Worm (Caenorhabditis elegans): ENCODE data around the gene T22G5.1.

The T22G5.1 gene

ce11 chrV:13858906-13859305 is 17.7 kb upstream of the T22G5.1 start, which contains the start of gene srx-135:
TSS of gene srx-135 (plus strand) at chrV:13859206.
- TF ChIP-seq dao-5 (tag; optimal IDR thresholded peaks at IDR 0.05) (no peak), him-1 (tag; optimal IDR thresholded peaks at IDR 0.05) (no peak), W03F9.2 (tag; optimal IDR thresholded peaks at IDR 0.05) (no peak)

DNA sequence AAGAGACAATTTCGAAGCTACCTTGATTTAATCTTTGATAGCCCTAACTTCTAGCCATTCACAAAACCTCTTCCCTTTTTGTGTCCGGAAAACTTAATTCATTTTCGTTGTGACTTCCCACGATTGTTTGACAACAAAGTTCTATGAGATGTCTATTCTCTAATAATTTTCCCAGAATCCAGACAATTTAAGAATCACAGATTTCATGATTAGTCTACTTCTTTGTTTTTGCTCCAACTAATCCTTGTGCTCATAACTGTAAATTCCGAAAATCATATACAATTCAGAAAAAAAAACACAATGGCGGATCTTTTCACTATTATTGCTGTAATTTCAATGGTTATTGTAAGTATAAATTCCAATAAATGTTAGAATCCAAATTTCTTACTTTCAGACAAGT is 14.1 kb upstream of the T22G5.1 start, which contains the start of gene srx-137:
TSS of gene srx-137 (plus strand) at position 301 of the 400 bp plus-strand sequence.
- TF ChIP-seq W03F9.2 (tag; optimal IDR thresholded peaks at IDR 0.05) (no peak), him-1 (tag; optimal IDR thresholded peaks at IDR 0.05) (no peak)

DNA sequence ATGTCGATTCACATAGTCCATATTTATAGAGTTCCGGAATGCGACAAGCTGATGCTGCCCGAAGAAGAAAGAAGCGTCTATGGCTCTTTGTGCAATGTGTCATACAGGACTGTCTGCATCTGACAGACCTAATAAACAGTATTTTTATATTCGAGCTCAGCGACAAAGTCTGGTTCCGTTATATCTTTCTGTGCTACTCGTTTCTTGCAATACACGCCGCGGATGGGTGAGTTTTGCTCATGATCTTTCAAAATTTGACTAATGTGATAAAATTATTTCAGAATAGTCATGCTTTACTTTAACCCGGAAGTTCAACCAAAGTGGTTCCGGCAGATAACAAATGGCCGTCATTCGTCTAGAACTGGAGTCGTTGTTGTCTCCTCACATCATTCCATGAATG is 12.9 kb upstream of the T22G5.1 start:
- no peak for TF ChIP-seq W03F9.2 (tag; optimal IDR thresholded peaks at IDR 0.05)

DNA sequence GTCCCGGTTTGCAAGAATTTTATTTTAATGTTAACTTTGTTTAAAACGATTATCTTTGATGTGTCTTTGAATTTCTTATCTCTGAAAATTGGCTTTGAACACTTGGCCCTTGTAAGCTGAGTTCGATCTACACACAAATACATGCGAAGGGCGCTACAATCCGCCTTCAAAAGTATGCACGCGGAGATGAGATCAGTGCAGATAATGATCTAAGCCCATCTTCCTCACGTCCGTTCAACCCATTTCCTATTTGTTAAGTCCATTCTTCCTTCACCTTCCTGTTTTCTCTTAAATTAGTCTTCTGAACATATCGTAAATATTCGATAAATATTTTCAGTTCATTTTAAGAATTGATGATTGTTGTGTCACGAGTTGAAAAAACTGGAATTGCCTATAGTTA is 10.3 kb upstream of the T22G5.1 start, which contains the start of gene nhr-175:
TSS of gene nhr-175 (plus strand) at position 339 of the 400 bp plus-strand sequence.
- TF ChIP-seq dao-5 (tag; optimal IDR thresholded peaks at IDR 0.05) (no peak), him-1 (tag; optimal IDR thresholded peaks at IDR 0.05) (no peak), W03F9.2 (tag; optimal IDR thresholded peaks at IDR 0.05) (no peak)

ce11 chrV:13869551-13869950 is 7.1 kb upstream of the T22G5.1 start:
- no peak for TF ChIP-seq dao-5 (tag; optimal IDR thresholded peaks at IDR 0.05)
- TF ChIP-seq W03F9.2 (tag; optimal IDR thresholded peaks at IDR 0.05), result no peak
- TF ChIP-seq him-1 (tag; optimal IDR thresholded peaks at IDR 0.05), result no peak

DNA sequence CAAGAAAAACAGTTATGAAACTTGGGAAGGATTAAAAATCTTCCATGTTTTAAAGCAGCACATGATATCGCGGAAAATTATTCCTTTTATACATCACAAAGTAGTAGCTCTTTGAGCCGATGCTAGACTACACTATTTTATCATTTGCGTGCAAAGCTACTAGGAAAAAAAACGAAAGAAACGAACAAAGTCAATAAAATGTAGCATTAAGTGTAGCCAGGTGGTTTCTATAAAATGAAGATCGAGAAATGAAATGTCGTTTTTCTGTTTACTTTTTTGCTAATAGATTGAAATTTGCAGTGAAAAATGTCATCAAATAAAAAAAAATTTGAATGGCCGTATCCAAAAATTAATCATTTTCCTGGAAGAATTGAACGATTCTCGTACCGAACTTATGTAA is 3.7 kb upstream of the T22G5.1 start, which contains the start of gene cpt-5:
TSS of gene cpt-5 (plus strand) at position 301 of the 400 bp plus-strand sequence.
- TF ChIP-seq W03F9.2 (tag; optimal IDR thresholded peaks at IDR 0.05) (no peak), dao-5 (tag; optimal IDR thresholded peaks at IDR 0.05) (no peak), him-1 (tag; optimal IDR thresholded peaks at IDR 0.05) (no peak)

ce11 chrV:13873323-13873722 is 3.3 kb upstream of the T22G5.1 start:
- no peak for TF ChIP-seq dao-5 (tag; optimal IDR thresholded peaks at IDR 0.05)
- TF ChIP-seq him-1 (tag; optimal IDR thresholded peaks at IDR 0.05), result no peak
- no peak for TF ChIP-seq W03F9.2 (tag; optimal IDR thresholded peaks at IDR 0.05)

ce11 chrV:13878226-13878625 is 1.6 kb downstream of the T22G5.1 start:
- no peak for TF ChIP-seq dao-5 (tag; optimal IDR thresholded peaks at IDR 0.05)
- TF ChIP-seq W03F9.2 (tag; optimal IDR thresholded peaks at IDR 0.05), result no peak
- no peak for TF ChIP-seq him-1 (tag; optimal IDR thresholded peaks at IDR 0.05)

ce11 chrV:13879241-13879640 is 2.6 kb downstream of the T22G5.1 start, which contains the start of gene lbp-7:
TSS of gene lbp-7 (plus strand) at chrV:13879552.
- TF ChIP-seq dao-5 (tag; optimal IDR thresholded peaks at IDR 0.05) (no peak), him-1 (tag; optimal IDR thresholded peaks at IDR 0.05) (no peak), W03F9.2 (tag; optimal IDR thresholded peaks at IDR 0.05) (no peak)

DNA sequence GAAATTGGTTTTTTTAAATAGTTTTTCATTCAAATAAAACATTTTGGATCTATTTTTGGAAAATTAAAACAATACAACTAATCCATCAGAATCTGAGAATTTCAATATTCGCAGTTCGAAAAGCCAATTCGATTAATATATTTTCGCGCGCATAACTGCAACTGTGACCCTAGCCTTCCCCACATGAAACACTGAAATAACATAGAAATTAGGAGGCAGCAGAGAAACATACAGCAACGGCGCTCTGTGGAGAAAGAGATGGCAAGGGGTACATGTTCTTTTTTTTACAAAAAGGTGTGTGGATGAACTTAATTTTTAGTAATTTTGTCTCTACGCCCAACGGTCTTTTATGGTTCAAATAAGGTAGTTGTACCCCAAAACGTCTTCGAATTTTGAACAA is 3.5 kb downstream of the T22G5.1 start:
- TF ChIP-seq dao-5 (tag; optimal IDR thresholded peaks at IDR 0.05) (no peak), him-1 (tag; optimal IDR thresholded peaks at IDR 0.05) (no peak), W03F9.2 (tag; optimal IDR thresholded peaks at IDR 0.05) (no peak)

DNA sequence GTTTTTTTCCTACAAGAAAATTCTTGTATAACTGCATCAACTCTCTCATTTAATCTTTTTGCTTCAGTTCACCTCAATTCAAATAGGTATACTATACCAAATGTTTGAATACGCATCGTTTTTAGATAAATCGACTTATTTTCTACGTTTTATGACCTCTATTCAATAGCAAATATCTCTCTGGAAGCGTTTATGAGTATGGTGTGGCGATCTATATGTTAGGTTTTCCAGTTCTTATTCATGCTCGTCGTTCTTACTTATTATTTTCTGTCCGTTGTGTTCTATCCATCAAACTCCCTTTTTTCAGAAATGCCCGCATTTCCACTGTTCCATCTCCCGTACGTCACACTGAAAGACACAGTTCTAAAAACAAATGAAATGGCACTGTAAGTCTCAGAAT is 4.0 kb downstream of the T22G5.1 start, which contains the start of gene T22G5.3:
TSS of gene T22G5.3 (plus strand) at position 301 of the 400 bp plus-strand sequence.
- TF ChIP-seq dao-5 (tag; optimal IDR thresholded peaks at IDR 0.05) (no peak), W03F9.2 (tag; optimal IDR thresholded peaks at IDR 0.05) (no peak), him-1 (tag; optimal IDR thresholded peaks at IDR 0.05) (no peak)

DNA sequence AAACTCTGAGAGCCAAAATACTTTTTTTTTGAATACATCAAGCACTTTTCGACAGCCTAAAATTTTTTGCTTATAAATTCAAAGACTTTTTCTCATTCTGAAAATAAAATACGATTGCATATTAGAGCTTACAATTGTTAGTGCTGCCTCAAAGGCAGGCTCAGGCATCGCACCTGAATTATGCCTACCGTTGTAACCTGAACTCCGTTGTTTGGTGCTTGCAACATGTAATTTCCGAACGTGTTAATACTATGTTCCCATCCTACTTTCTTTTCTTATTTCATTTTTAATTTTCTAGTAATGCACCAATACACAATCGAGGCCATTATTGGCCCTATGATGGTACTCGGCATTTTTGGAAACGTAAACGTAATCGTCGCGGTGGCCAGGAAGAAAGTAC is 10.7 kb downstream of the T22G5.1 start, which contains the start of gene srsx-19:
TSS of gene srsx-19 (plus strand) at position 301 of the 400 bp plus-strand sequence.
- TF ChIP-seq W03F9.2 (tag; optimal IDR thresholded peaks at IDR 0.05), result no peak
- no peak for TF ChIP-seq him-1 (tag; optimal IDR thresholded peaks at IDR 0.05)
- no peak for TF ChIP-seq dao-5 (tag; optimal IDR thresholded peaks at IDR 0.05)

DNA sequence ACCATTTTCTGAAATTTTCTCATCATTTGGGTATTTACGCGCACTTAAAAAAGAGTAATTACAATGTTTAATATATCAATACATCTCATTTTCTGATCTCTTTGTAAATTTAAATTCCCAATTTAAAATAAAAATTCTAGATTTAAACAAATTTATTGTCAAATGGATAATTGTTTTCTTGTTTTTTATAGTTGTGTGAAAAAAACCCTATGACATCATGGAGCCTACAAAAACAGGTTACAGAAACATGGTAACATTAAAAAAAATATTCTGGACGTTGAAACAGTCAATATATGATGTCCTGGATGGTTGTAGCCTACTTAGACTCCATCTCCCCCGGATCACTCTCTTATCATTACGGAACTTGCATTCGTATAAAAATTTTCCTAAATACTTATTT is 12.9 kb downstream of the T22G5.1 start, which contains the start of gene spp-12:
TSS of gene spp-12 (plus strand) at position 301 of the 400 bp plus-strand sequence.
- no peak for TF ChIP-seq him-1 (tag; optimal IDR thresholded peaks at IDR 0.05)
- TF ChIP-seq W03F9.2 (tag; optimal IDR thresholded peaks at IDR 0.05), result no peak
- TF ChIP-seq dao-5 (tag; optimal IDR thresholded peaks at IDR 0.05), result no peak

DNA sequence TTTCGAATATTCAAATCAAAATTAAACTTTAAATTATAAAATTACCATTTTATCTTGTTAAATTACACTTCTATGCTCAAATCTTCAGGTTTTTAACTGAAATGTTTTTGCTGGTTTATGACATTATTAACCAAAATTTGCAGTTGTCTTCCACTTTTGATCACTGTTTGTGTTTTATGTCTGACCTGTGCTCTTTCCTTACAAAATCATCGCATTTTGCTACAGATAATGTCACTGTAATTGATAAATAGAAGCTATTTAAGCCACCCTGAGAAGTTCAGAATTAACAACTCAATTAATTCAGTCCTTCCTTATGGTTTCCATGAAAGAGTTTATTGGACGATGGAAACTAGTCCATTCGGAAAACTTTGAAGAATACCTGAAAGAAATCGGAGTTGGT is 13.8 kb downstream of the T22G5.1 start, which contains the start of gene lbp-8:
TSS of gene lbp-8 (plus strand) at position 301 of the 400 bp plus-strand sequence.
- TF ChIP-seq him-1 (tag; optimal IDR thresholded peaks at IDR 0.05), result no peak

- TF ChIP-seq him-1 (tag; optimal IDR thresholded peaks at IDR 0.05), result no peak
- TF ChIP-seq dao-5 (tag; optimal IDR thresholded peaks at IDR 0.05), result no peak
- TF ChIP-seq W03F9.2 (tag; optimal IDR thresholded peaks at IDR 0.05), result peak; percentile 12
These were observed 14.9 kb downstream of the T22G5.1 start for ce11 chrV:13891489-13891888.
